Worm (Caenorhabditis elegans): ENCODE measurements around the gene F57B1.1.

F57B1.1 gene

ce11 chrV:13170497-13170896, 25.0 kb downstream of the F57B1.1 start:
- TF ChIP-seq attf-5 (GFP tag; optimal IDR thresholded peaks at IDR 0.05) (no peak), ztf-25 (GFP tag; IDR thresholded peaks at IDR 0.05) (no peak), ztf-22 (GFP tag; optimal IDR thresholded peaks at IDR 0.05) (no peak), nhr-80 (tag; optimal IDR thresholded peaks at IDR 0.05) (no peak), ZK185.1 (tag; optimal IDR thresholded peaks at IDR 0.05; ENCODE audit: poor library complexity, severe bottlenecking) (no peak), him-1 (tag; optimal IDR thresholded peaks at IDR 0.05) (no peak), madf-6 (GFP tag; IDR thresholded peaks at IDR 0.05) (no peak), Y95B8A.8 (GFP tag; IDR thresholded peaks at IDR 0.05) (no peak), ztf-28 (GFP tag; IDR thresholded peaks at IDR 0.05) (no peak), lin-26 (GFP tag; IDR thresholded peaks at IDR 0.05) (no peak), madf-3 (GFP tag; IDR thresholded peaks at IDR 0.05) (no peak), F22D6.2 (tag; optimal IDR thresholded peaks at IDR 0.05) (no peak), pbrm-1 (GFP tag; IDR thresholded peaks at IDR 0.05) (no peak), lin-35 (GFP tag; optimal IDR thresholded peaks at IDR 0.05) (no peak), chd-7 (tag; optimal IDR thresholded peaks at IDR 0.05) (no peak), dox-1 (GFP tag; IDR thresholded peaks at IDR 0.05) (no peak), hlh-26 (GFP tag; conservative IDR thresholded peaks at IDR 0.05) (no peak), nhr-179 (tag; optimal IDR thresholded peaks at IDR 0.05) (no peak)

DNA sequence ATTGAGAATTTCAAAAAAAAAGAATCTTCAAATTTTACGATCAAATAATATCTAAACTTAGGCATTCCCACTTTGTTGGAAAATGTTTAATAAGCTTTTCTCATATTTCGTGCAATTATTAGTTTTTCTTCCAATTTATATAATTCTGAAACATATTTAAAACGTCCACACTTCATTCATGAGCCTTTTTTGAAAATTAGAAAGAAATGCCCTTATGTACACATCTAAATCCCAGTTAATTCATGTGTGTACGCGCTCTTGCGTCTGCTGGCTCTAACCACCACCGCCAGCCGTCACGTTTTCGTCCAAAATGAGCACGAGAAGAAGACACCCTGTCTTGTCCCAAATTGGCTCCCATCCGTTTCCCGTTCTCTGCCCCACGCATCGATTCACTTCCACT, 28.9 kb downstream of the F57B1.1 start:
- TF ChIP-seq zfh-2 (GFP tag; conservative IDR thresholded peaks at IDR 0.05) = no peak
- no peak for TF ChIP-seq Y67H2A.10 (GFP tag; conservative IDR thresholded peaks at IDR 0.05)
- no peak for TF ChIP-seq lin-35 (GFP tag; optimal IDR thresholded peaks at IDR 0.05)
- TF ChIP-seq bed-1 (GFP tag; IDR thresholded peaks at IDR 0.05) = 0 out of 2 replicates have a peak, but pooled peaks have one; percentile 44
- TF ChIP-seq F57A8.1 (GFP tag; optimal IDR thresholded peaks at IDR 0.05) = no peak

- TF ChIP-seq repo-1 (tag; optimal IDR thresholded peaks at IDR 0.05) (no peak), bed-1 (GFP tag; IDR thresholded peaks at IDR 0.05) (no peak), C17E4.6 (GFP tag; IDR thresholded peaks at IDR 0.05) (no peak), ztf-25 (GFP tag; IDR thresholded peaks at IDR 0.05) (no peak), F33H1.4 (GFP tag; IDR thresholded peaks at IDR 0.05) (no peak), aptf-3 (GFP tag; IDR thresholded peaks at IDR 0.05) (no peak), attf-6 (GFP tag; IDR thresholded peaks at IDR 0.05) (no peak), T07F8.4 (tag; optimal IDR thresholded peaks at IDR 0.05) (no peak), ztf-28 (GFP tag; IDR thresholded peaks at IDR 0.05) (no peak), fkh-3 (tag; optimal IDR thresholded peaks at IDR 0.05) (no peak), lsy-27 (tag; optimal IDR thresholded peaks at IDR 0.05; ENCODE audit: borderline replicate concordance, insufficient read depth) (no peak), cebp-1 (GFP tag; IDR thresholded peaks at IDR 0.05) (no peak), cebp-1 (tag; optimal IDR thresholded peaks at IDR 0.05) (no peak), him-1 (tag; optimal IDR thresholded peaks at IDR 0.05) (no peak), xnd-1 (tag; optimal IDR thresholded peaks at IDR 0.05) (no peak)
Measured at ce11 chrV:13165244-13165643, 30.2 kb downstream of the F57B1.1 start.

DNA sequence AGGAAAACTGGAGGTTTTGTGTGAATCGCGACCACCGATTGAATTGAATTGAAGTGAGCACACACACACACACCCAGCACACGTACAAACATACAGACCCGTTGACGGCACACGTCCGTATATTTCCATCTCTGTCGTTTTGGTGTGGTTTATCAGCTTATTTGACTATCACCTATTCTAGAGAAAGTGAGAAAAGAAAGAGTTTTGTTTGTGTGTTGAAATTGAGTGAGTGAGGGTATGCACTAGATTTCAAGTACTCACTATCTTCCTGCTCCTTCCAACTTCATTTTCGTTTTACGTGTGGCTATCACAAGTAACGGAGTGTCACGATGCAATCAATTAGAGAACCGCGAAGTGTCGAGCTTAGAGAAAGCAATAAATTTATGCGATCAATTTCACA, 31.6 kb downstream of the F57B1.1 start:
- TF ChIP-seq lsl-1 (GFP tag; optimal IDR thresholded peaks at IDR 0.05) (no peak), ets-4 (GFP tag; optimal IDR thresholded peaks at IDR 0.05) (peak; percentile 47), B0035.1 (tag; optimal IDR thresholded peaks at IDR 0.05) (no peak), rec-8 (tag; optimal IDR thresholded peaks at IDR 0.05) (no peak), snpc-4 (GFP tag; optimal IDR thresholded peaks at IDR 0.05) (no peak), snpc-4 (tag; optimal IDR thresholded peaks at IDR 0.05) (peak in 2 of 4 experiments; percentile 1 to 55), egl-44 (GFP tag; IDR thresholded peaks at IDR 0.05) (0 out of 2 replicates have a peak, but pooled peaks have one; percentile 43), Y53G8AR.9 (GFP tag; conservative IDR thresholded peaks at IDR 0.05) (no peak), dpff-1 (tag; optimal IDR thresholded peaks at IDR 0.05) (no peak), mcd-1 (GFP tag; IDR thresholded peaks at IDR 0.05) (peak; percentile 33; the same call in 1 of the 2 replicates), atf-7 (tag; optimal IDR thresholded peaks at IDR 0.05) (peak; percentile 54), akir-1 (GFP tag; optimal IDR thresholded peaks at IDR 0.05) (no peak), ztf-25 (GFP tag; IDR thresholded peaks at IDR 0.05) (no peak), dox-1 (GFP tag; IDR thresholded peaks at IDR 0.05) (peak; percentile 58), sea-2 (GFP tag; IDR thresholded peaks at IDR 0.05) (no peak)

Data from whole organism, young adult.